Fruit fly (Drosophila melanogaster): ENCODE measurements around the gene Zcchc7.

dm6 chr3L:16871630-16872029 is 26.4 kb downstream of the Zcchc7 start:
- TF ChIP-seq CG4424 (GFP tag; optimal IDR thresholded peaks at IDR 0.05): no peak
- no peak for TF ChIP-seq NfI (GFP tag; optimal IDR thresholded peaks at IDR 0.05)
- no peak for TF ChIP-seq CG31224 (GFP tag; IDR thresholded peaks at IDR 0.05)
- TF ChIP-seq tup (GFP tag; optimal IDR thresholded peaks at IDR 0.05): no peak
- no peak for TF ChIP-seq cato (GFP tag; optimal IDR thresholded peaks at IDR 0.05; ENCODE audit: borderline replicate concordance)
- no peak for TF ChIP-seq BtbVII (GFP tag; optimal IDR thresholded peaks at IDR 0.05)
- no peak for TF ChIP-seq CG10147 (GFP tag; optimal IDR thresholded peaks at IDR 0.05)
- TF ChIP-seq sc (optimal IDR thresholded peaks at IDR 0.05): no peak
- TF ChIP-seq sc (GFP tag; optimal IDR thresholded peaks at IDR 0.05): no peak
- no peak for TF ChIP-seq CG18619 (GFP tag; optimal IDR thresholded peaks at IDR 0.05)

Measured in whole organism, embryonic.